Worm (Caenorhabditis elegans) whole organism, L4 larva: ENCODE results near the gene tra-1.
A peak's percentile ranks its signal among the peaks of the same experiment; 100 is the strongest.

Experiments used
- F37D6.2 ChIP-seq: sonication (generic microtip); optimal IDR thresholded peaks from 2 replicates; lab custom pipeline; 2016; ENCODE audit warnings: mild to moderate bottlenecking, missing genetic modification characterization, missing compliant biosample characterization
- F44E2.7 ChIP-seq: fragments of 200-800 bp; sonication (Bioruptor generic); IDR thresholded peaks from 2 replicates; pipeline ENCODE4 v2.1.2; 2022; ENCODE audit warnings: missing genetic modification characterization, missing compliant biosample characterization
- R02D3.7 ChIP-seq: fragments of 150-350 bp; sonication (generic microtip); optimal IDR thresholded peaks from 3 replicates; lab custom pipeline; 2014; ENCODE audit warnings: missing biosample characterization, missing genetic modification characterization
- T26A8.4 ChIP-seq: fragments of 200-800 bp; sonication (Bioruptor generic); IDR thresholded peaks from 2 replicates; pipeline ENCODE4 v1.3.6; 2022; ENCODE audit warnings: missing genetic modification characterization, missing compliant biosample characterization
- aha-1 ChIP-seq: fragments of 150-350 bp; peaks from one replicate; lab custom pipeline; 2014; ENCODE audit warnings: missing biosample characterization, missing genetic modification characterization
- ama-1 ChIP-seq: fragments of 150-350 bp; optimal IDR thresholded peaks from 2 replicates; lab custom pipeline; 2014; ENCODE audit warnings: inconsistent platforms, mixed read lengths
- ctbp-1 ChIP-seq: fragments of 200-800 bp; sonication (Bioruptor generic); IDR thresholded peaks from 2 replicates; pipeline ENCODE4 v1.3.6; 2022; ENCODE audit warnings: missing genetic modification reagents, missing genetic modification characterization, missing compliant biosample characterization
- daf-16 ChIP-seq, 3 experiments: sonication (generic microtip); optimal IDR thresholded peaks; 2 replicates each; lab custom pipeline; 2016 to 2017; ENCODE audit warnings: missing genetic modification characterization in 3 of 3, missing genetic modification reagents in 3 of 3, mild to moderate bottlenecking in 2 of 3, missing compliant biosample characterization in 2 of 3, missing biosample characterization in 1 of 3, moderate library complexity in 1 of 3
- dmd-6 ChIP-seq: fragments of 200-800 bp; sonication (Bioruptor generic); IDR thresholded peaks from 2 replicates; pipeline ENCODE4 v1.3.6; 2022; ENCODE audit warnings: missing genetic modification reagents, missing genetic modification characterization, missing compliant biosample characterization
- dmd-8 ChIP-seq: fragments of 200-800 bp; sonication (Bioruptor generic); IDR thresholded peaks from 2 replicates; pipeline ENCODE4 v1.3.6; 2022; ENCODE audit warnings: missing genetic modification characterization, missing compliant biosample characterization
- dve-1 ChIP-seq: sonication (generic microtip); optimal IDR thresholded peaks from 2 replicates; lab custom pipeline; 2017; ENCODE audit warnings: antibody characterized with exemption, mild to moderate bottlenecking, missing genetic modification characterization, missing compliant biosample characterization; ENCODE audit not compliant: insufficient read depth
- fkh-10 ChIP-seq: fragments of 150-350 bp; optimal IDR thresholded peaks from 2 replicates; lab custom pipeline; 2014; ENCODE audit warnings: missing biosample characterization, missing genetic modification reagents, missing genetic modification characterization
- hif-1 ChIP-seq, 2 experiments: sonication (generic microtip); optimal IDR thresholded peaks; 2 replicates each; lab custom pipeline; 2016 to 2017; ENCODE audit warnings: missing compliant biosample characterization in 2 of 2, missing genetic modification characterization in 2 of 2, missing genetic modification reagents in 2 of 2, missing genotype in 2 of 2, mild to moderate bottlenecking in 1 of 2
- hlh-11 ChIP-seq: fragments of 200-800 bp; sonication (Bioruptor generic); optimal IDR thresholded peaks from 2 replicates; lab custom pipeline; 2018; ENCODE audit warnings: mild to moderate bottlenecking, missing genetic modification characterization, missing compliant biosample characterization
- hlh-30 ChIP-seq: sonication (generic microtip); optimal IDR thresholded peaks from 2 replicates; lab custom pipeline; 2017; ENCODE audit warnings: antibody characterized with exemption, mild to moderate bottlenecking, missing genetic modification characterization, missing compliant biosample characterization; ENCODE audit not compliant: insufficient read depth
- hmg-1.1 ChIP-seq: fragments of 200-800 bp; sonication (Bioruptor generic); IDR thresholded peaks from 2 replicates; pipeline ENCODE4 v1.3.6; 2022; ENCODE audit warnings: missing genetic modification reagents, missing genetic modification characterization, missing compliant biosample characterization
- jun-1 ChIP-seq: fragments of 150-350 bp; optimal IDR thresholded peaks from 2 replicates; lab custom pipeline; 2014; ENCODE audit warnings: missing biosample characterization, missing genetic modification reagents, missing genetic modification characterization
- lin-13 ChIP-seq: fragments of 150-350 bp; optimal IDR thresholded peaks from 2 replicates; lab custom pipeline; 2014; ENCODE audit warnings: missing biosample characterization, missing genetic modification reagents, missing genetic modification characterization
- lin-38 ChIP-seq: fragments of 200-800 bp; sonication (Bioruptor generic); IDR thresholded peaks from 2 replicates; pipeline ENCODE4 v1.3.6; 2022; ENCODE audit warnings: missing genetic modification reagents, missing genetic modification characterization, missing compliant biosample characterization
- lsy-2 ChIP-seq, 2 experiments: fragments of 150-350 bp in 1 of 2; sonication (generic microtip) in 1 of 2; optimal IDR thresholded peaks; 2 replicates each; lab custom pipeline; 2014 to 2017; ENCODE audit warnings: missing biosample characterization in 2 of 2, missing genetic modification characterization in 2 of 2
- mdl-1 ChIP-seq, 2 experiments: fragments of 150-350 bp in 1 of 2; sonication (generic microtip) in 1 of 2; optimal IDR thresholded peaks; 2 replicates each; lab custom pipeline; 2014 to 2017; ENCODE audit warnings: missing biosample characterization in 2 of 2, missing genetic modification characterization in 2 of 2
- mep-1 ChIP-seq: fragments of 150-350 bp; sonication (generic microtip); optimal IDR thresholded peaks from 3 replicates; lab custom pipeline; 2014; ENCODE audit warnings: missing biosample characterization, missing genetic modification characterization
- mes-2 ChIP-seq: sonication (generic microtip); optimal IDR thresholded peaks from 2 replicates; lab custom pipeline; 2016; ENCODE audit warnings: missing genotype, mild to moderate bottlenecking, missing genetic modification characterization, missing compliant biosample characterization; ENCODE audit not compliant: poor library complexity, severe bottlenecking
- mxl-3 ChIP-seq: fragments of 200-800 bp; sonication (Bioruptor generic); optimal IDR thresholded peaks from 2 replicates; lab custom pipeline; 2018; ENCODE audit warnings: mild to moderate bottlenecking, missing genetic modification characterization, missing compliant biosample characterization
- nhr-102 ChIP-seq: sonication (generic microtip); optimal IDR thresholded peaks from 2 replicates; lab custom pipeline; 2016; ENCODE audit warnings: mild to moderate bottlenecking, missing genetic modification characterization, moderate library complexity, missing compliant biosample characterization
- nhr-11 ChIP-seq: fragments of 150-350 bp; optimal IDR thresholded peaks from 2 replicates; lab custom pipeline; 2014; ENCODE audit warnings: missing biosample characterization, missing genetic modification characterization
- nhr-28 ChIP-seq: fragments of 150-350 bp; optimal IDR thresholded peaks from 2 replicates; lab custom pipeline; 2014; ENCODE audit warnings: missing biosample characterization, missing genetic modification characterization
- nhr-76 ChIP-seq: fragments of 150-350 bp; optimal IDR thresholded peaks from 2 replicates; lab custom pipeline; 2014; ENCODE audit warnings: missing biosample characterization, missing genetic modification characterization
- nhr-77 ChIP-seq: fragments of 150-350 bp; optimal IDR thresholded peaks from 2 replicates; lab custom pipeline; 2014; ENCODE audit warnings: missing biosample characterization, missing genetic modification characterization
- pha-4 ChIP-seq, 2 experiments: fragments of 150-350 bp in 1 of 2; fragments of 200-800 bp in 1 of 2; sonication (Bioruptor generic) in 1 of 2; IDR thresholded peaks in 1 of 2; optimal IDR thresholded peaks in 1 of 2; 2 replicates each; pipeline versions ENCODE4 v1.3.6 to Lab custom; 2014 to 2022; ENCODE audit warnings: missing genetic modification characterization in 2 of 2, missing genetic modification reagents in 2 of 2, missing biosample characterization in 1 of 2, missing compliant biosample characterization in 1 of 2
- php-3 ChIP-seq: fragments of 200-800 bp; sonication (Bioruptor generic); IDR thresholded peaks from 2 replicates; pipeline ENCODE4 v1.3.6; 2022; ENCODE audit warnings: missing genetic modification reagents, missing genetic modification characterization, missing compliant biosample characterization
- pqm-1 ChIP-seq: sonication (generic microtip); optimal IDR thresholded peaks from 2 replicates; lab custom pipeline; 2017; ENCODE audit warnings: missing biosample characterization, missing genetic modification characterization
- rbr-2 ChIP-seq: sonication (generic microtip); optimal IDR thresholded peaks from 2 replicates; lab custom pipeline; 2016; ENCODE audit warnings: missing genotype, missing genetic modification characterization, missing compliant biosample characterization
- set-16 ChIP-seq: fragments of 200-800 bp; sonication (Bioruptor generic); IDR thresholded peaks from 2 replicates; pipeline ENCODE4 v1.3.6; 2022; ENCODE audit warnings: missing genetic modification reagents, missing genetic modification characterization, missing compliant biosample characterization
- tra-1 ChIP-seq: fragments of 200-800 bp; sonication (Bioruptor generic); IDR thresholded peaks from 2 replicates; pipeline ENCODE4 v1.3.6; 2022; ENCODE audit warnings: missing genetic modification reagents, missing genetic modification characterization, missing compliant biosample characterization
- unc-62 ChIP-seq, 3 experiments: fragments of 150-350 bp in 1 of 3; sonication (generic microtip); optimal IDR thresholded peaks in 2 of 3; peaks in 1 of 3; 1 replicate in 1 of 3; 2 replicates in 2 of 3; lab custom pipeline; 2014 to 2017; ENCODE audit warnings: missing biosample characterization in 3 of 3, missing genetic modification characterization in 3 of 3, missing genetic modification reagents in 3 of 3, missing genotype in 1 of 3
- zip-11 ChIP-seq: fragments of 200-800 bp; sonication (Bioruptor generic); IDR thresholded peaks from 2 replicates; pipeline ENCODE4 v1.3.6; 2022; ENCODE audit warnings: missing genetic modification characterization, missing compliant biosample characterization

tra-1 gene

ce11 chrIII:11188132-11188531 lies 6.9 kb downstream of the tra-1 start (continued):
- no peak for TF ChIP-seq hmg-1.1 (GFP tag; lab: Robert Waterston, UW)
- TF ChIP-seq dve-1 (tag; lab: Kevin White, UChicago), result no peak
- no peak for TF ChIP-seq nhr-77
- peak in 1 of 2 experiments; percentile 25 for TF ChIP-seq unc-62 (GFP tag; optimal IDR thresholded peaks at IDR 0.05 in 1 of 2; lab: Kevin White, UChicago)
- no peak for TF ChIP-seq unc-62 (tag; optimal IDR thresholded peaks at IDR 0.05; lab: Kevin White, UChicago)
- no peak for TF ChIP-seq mxl-3 (GFP tag; lab: Kevin White, UChicago)
- TF ChIP-seq tra-1 (GFP tag; lab: Robert Waterston, UW), result peak; percentile 56; the same call in 1 of the 2 replicates
- no peak for TF ChIP-seq lin-13 (GFP tag; lab: Kevin White, UChicago)
- no peak for TF ChIP-seq ama-1 (lab: Kevin White, UChicago)
- no peak for TF ChIP-seq nhr-76 (tag; lab: Kevin White, UChicago)
- TF ChIP-seq php-3, result no peak
- TF ChIP-seq, all 104 proteins: peak for 8

DNA sequence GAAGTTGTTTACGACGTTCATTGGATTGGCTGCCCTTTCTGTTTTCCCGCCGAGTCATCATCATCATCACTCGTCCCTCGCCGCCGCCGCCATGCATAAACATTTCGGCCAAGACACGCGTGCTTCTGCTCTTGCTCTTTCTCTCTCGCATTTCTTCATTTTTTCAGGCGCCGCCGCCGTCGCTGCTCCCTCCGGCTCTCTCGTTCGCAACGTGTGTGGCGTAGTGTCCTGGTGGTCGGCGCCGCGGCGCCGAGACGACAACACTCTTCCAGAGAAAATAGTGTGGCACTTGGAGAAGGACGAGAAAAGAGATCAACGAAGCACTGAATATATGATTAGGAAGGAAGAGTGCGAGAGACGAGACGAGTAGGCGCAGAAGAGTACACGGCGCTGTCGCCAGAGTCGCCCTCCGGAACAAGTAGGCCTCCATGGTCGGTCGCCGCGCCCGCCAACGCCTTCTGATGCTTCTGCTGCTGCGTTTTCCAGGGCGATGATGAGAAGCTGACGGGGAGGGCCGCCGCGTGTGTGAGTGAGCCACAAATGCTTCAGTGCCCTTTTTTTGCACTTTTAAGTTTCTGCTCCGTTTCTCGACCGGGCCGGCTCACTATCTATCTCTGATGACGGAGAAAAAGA lies 9.4 kb downstream of the tra-1 start:
- TF ChIP-seq F37D6.2 (tag; lab: Kevin White, UChicago) (peak; percentile 54), mes-2 (tag; lab: Kevin White, UChicago) (peak; percentile 52), zip-11 (GFP tag; lab: Robert Waterston, UW) (no peak), ctbp-1 (GFP tag; lab: Robert Waterston, UW) (0 out of 2 replicates have a peak, but pooled peaks have one; percentile 60), T26A8.4 (GFP tag; lab: Robert Waterston, UW) (no peak), lin-38 (no peak), nhr-11 (tag; lab: Kevin White, UChicago) (peak; percentile 18), nhr-28 (tag; lab: Kevin White, UChicago) (peak; percentile 35), lsy-2 (tag; optimal IDR thresholded peaks at IDR 0.05; lab: Kevin White, UChicago) (peak in 1 of 2 experiments; percentile 49), set-16 (peak; percentile 92), nhr-102 (tag; lab: Kevin White, UChicago) (peak; percentile 21), hmg-1.1 (GFP tag; lab: Robert Waterston, UW) (peak; percentile 48; the same call in 1 of the 2 replicates), mxl-3 (GFP tag; lab: Kevin White, UChicago) (peak; percentile 79), fkh-10 (peak; percentile 35), daf-16 (GFP tag; optimal IDR thresholded peaks at IDR 0.05; lab: Kevin White, UChicago) (peak in 1 of 2 experiments; percentile 55), daf-16 (tag; optimal IDR thresholded peaks at IDR 0.05; lab: Kevin White, UChicago) (peak; percentile 75), hlh-30 (tag; lab: Kevin White, UChicago) (peak; percentile 67), mep-1 (tag; lab: Kevin White, UChicago) (peak; percentile 58), aha-1 (peak; percentile 97), dmd-6 (GFP tag; lab: Robert Waterston, UW) (peak; percentile 15; the same call in 1 of the 2 replicates), R02D3.7 (tag; lab: Kevin White, UChicago) (no peak), F44E2.7 (GFP tag; lab: Robert Waterston, UW) (no peak), pqm-1 (peak; percentile 30), jun-1 (no peak), tra-1 (GFP tag; lab: Robert Waterston, UW) (peak; percentile 62; the same call in 1 of the 2 replicates), hif-1 (tag; optimal IDR thresholded peaks at IDR 0.05; lab: Kevin White, UChicago) (peak in 1 of 2 experiments; percentile 46), dmd-8 (no peak), rbr-2 (tag; lab: Kevin White, UChicago) (peak; percentile 76), dve-1 (tag; lab: Kevin White, UChicago) (peak; percentile 35), pha-4 (GFP tag; IDR thresholded peaks at IDR 0.05; lab: Robert Waterston, UW) (peak; percentile 55; the same call in 1 of the 2 replicates), pha-4 (tag; optimal IDR thresholded peaks at IDR 0.05; lab: Kevin White, UChicago) (no peak), hlh-11 (peak; percentile 70), mdl-1 (tag; optimal IDR thresholded peaks at IDR 0.05; lab: Kevin White, UChicago) (peak in 1 of 2 experiments; percentile 84)
